Worm (Caenorhabditis elegans) whole organism, early embryonic: ENCODE data around the gene prx-12.
A peak's percentile ranks its signal among the peaks of the same experiment; 100 is the strongest.

Experiments used
- B0310.2 ChIP-seq: sonication (generic microtip); optimal IDR thresholded peaks from 2 replicates; lab custom pipeline; 2016; ENCODE audit warnings: mild to moderate bottlenecking, missing genetic modification characterization, missing compliant biosample characterization
- F13C5.2 ChIP-seq: sonication (generic microtip); optimal IDR thresholded peaks from 2 replicates; lab custom pipeline; 2017; ENCODE audit warnings: mild to moderate bottlenecking, missing genetic modification characterization, inconsistent platforms, missing compliant biosample characterization
- aly-1 ChIP-seq: sonication (generic microtip); optimal IDR thresholded peaks from 2 replicates; lab custom pipeline; 2016; ENCODE audit warnings: missing genetic modification characterization, missing compliant biosample characterization
- ama-1 ChIP-seq: fragments of 150-350 bp; optimal IDR thresholded peaks from 2 replicates; lab custom pipeline; 2014
- ceh-13 ChIP-seq: fragments of 200-800 bp; sonication (Bioruptor generic); optimal IDR thresholded peaks from 2 replicates; lab custom pipeline; 2018; ENCODE audit warnings: mild to moderate bottlenecking, missing genetic modification characterization, missing compliant biosample characterization
- ceh-36 ChIP-seq: sonication (generic microtip); optimal IDR thresholded peaks from 2 replicates; lab custom pipeline; 2016; ENCODE audit warnings: missing genetic modification characterization, inconsistent platforms, missing compliant biosample characterization
- ets-7 ChIP-seq: sonication (generic microtip); optimal IDR thresholded peaks from 2 replicates; lab custom pipeline; 2016; ENCODE audit warnings: missing genotype, missing genetic modification characterization, missing compliant biosample characterization
- flt-1 ChIP-seq: fragments of 200-800 bp; sonication (Bioruptor generic); IDR thresholded peaks from 2 replicates; pipeline ENCODE4 v1.3.6; 2022; ENCODE audit warnings: missing genetic modification characterization, missing compliant biosample characterization
- hmbx-1 ChIP-seq: sonication (generic microtip); optimal IDR thresholded peaks from 2 replicates; lab custom pipeline; 2016; ENCODE audit warnings: mild to moderate bottlenecking, missing genetic modification characterization, missing compliant biosample characterization
- hmg-4 ChIP-seq: fragments of 200-800 bp; sonication (Bioruptor generic); optimal IDR thresholded peaks from 2 replicates; lab custom pipeline; 2018; ENCODE audit warnings: mild to moderate bottlenecking, missing genetic modification characterization, missing compliant biosample characterization
- hnd-1 ChIP-seq: sonication (generic microtip); optimal IDR thresholded peaks from 2 replicates; lab custom pipeline; 2016; ENCODE audit warnings: missing genetic modification characterization, missing compliant biosample characterization
- pes-1 ChIP-seq: fragments of 200-800 bp; sonication (Bioruptor generic); IDR thresholded peaks from 2 replicates; pipeline ENCODE4 v1.3.6; 2022; ENCODE audit warnings: missing genetic modification reagents, missing genetic modification characterization, missing compliant biosample characterization
- scrt-1 ChIP-seq: fragments of 200-800 bp; sonication (Bioruptor generic); IDR thresholded peaks from 2 replicates; pipeline ENCODE4 v1.3.6; 2022; ENCODE audit warnings: missing genetic modification characterization, missing compliant biosample characterization
- sea-1 ChIP-seq: fragments of 200-800 bp; sonication (Bioruptor generic); conservative IDR thresholded peaks from 2 replicates; pipeline ENCODE4 v1.3.6; 2022; ENCODE audit warnings: missing genetic modification characterization, missing compliant biosample characterization
- tbx-11 ChIP-seq: fragments of 200-800 bp; sonication (Bioruptor generic); IDR thresholded peaks from 2 replicates; pipeline ENCODE4 v1.3.6; 2022; ENCODE audit warnings: missing genetic modification characterization, missing compliant biosample characterization
- tbx-37 ChIP-seq: fragments of 200-800 bp; sonication (Bioruptor generic); conservative IDR thresholded peaks from 2 replicates; pipeline ENCODE4 v1.3.6; 2022; ENCODE audit warnings: missing genetic modification reagents, missing genetic modification characterization, missing compliant biosample characterization
- tra-4 ChIP-seq: sonication (generic microtip); optimal IDR thresholded peaks from 2 replicates; lab custom pipeline; 2017; ENCODE audit warnings: missing genetic modification characterization, missing compliant biosample characterization

prx-12 gene

DNA sequence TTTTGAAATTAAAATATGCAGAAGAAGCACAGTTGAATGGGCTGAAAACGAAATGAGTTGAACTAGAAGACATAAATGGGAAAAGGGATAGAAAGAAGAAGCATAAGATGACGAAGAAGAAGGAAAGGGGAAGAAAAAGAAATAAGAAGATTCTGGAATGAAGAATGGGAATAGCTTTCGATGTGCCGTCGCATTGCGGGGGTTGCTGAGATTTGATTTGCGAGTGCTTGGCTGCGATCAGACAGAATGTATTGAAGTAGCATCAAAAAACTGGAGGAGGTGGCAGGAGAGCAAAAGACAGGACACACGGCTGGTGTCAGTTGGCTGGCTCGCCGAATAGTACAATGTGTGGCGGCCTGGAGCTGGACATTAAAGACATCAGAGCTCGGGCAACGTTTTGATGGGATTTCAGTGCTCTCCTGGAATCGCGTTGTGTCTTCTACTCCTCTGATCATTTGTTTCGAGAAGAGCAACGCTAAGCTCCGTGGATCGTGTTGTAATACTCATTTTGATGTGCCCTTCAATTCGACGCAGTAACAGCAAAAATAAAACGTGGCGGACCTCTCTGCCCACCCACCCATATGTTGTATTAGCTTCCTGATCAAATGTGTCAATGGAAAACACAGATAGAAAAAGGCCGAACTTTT, 13.8 kb upstream of the prx-12 start:
- TF ChIP-seq hmg-4 (GFP tag; lab: Kevin White, UChicago) (peak; percentile 43), tra-4 (tag; lab: Kevin White, UChicago) (no peak)

DNA sequence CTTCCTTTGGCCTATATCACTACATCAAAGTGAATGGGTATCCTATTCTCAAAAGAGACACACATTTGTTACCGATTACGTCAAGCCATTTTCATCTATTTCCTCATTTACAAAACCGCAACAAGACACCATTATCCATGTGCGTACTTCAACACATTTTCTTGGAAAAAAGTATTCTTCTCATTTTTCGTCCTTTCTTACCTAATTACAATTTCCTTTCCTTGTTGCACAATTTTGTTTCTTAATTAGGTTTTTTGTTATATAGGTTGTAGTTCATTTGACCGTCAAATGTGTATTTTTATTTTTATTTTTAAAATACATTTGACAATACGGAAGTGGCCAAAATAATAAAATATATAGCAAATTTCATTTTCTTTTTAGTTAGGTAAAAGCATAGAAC, 9.7 kb upstream of the prx-12 start:
- no peak for TF ChIP-seq tra-4 (tag; lab: Kevin White, UChicago)
- TF ChIP-seq tbx-37 (GFP tag; lab: Robert Waterston, UW) = no peak
- TF ChIP-seq flt-1 (GFP tag; lab: Robert Waterston, UW) = no peak
- no peak for TF ChIP-seq hnd-1 (tag; lab: Kevin White, UChicago)
- no peak for TF ChIP-seq ceh-36 (tag; lab: Kevin White, UChicago)
- TF ChIP-seq F13C5.2 (tag; lab: Kevin White, UChicago) = no peak
- TF ChIP-seq scrt-1 (GFP tag; lab: Robert Waterston, UW) = no peak
- TF ChIP-seq hmg-4 (GFP tag; lab: Kevin White, UChicago) = no peak
- TF ChIP-seq B0310.2 (tag; lab: Kevin White, UChicago) = no peak
- no peak for TF ChIP-seq hmbx-1
- TF ChIP-seq aly-1 (tag; lab: Kevin White, UChicago) = no peak
- TF ChIP-seq sea-1 (GFP tag; lab: Robert Waterston, UW) = no peak
- TF ChIP-seq tbx-11 (GFP tag; lab: Robert Waterston, UW) = no peak
- TF ChIP-seq ama-1 (lab: Kevin White, UChicago) = no peak

DNA sequence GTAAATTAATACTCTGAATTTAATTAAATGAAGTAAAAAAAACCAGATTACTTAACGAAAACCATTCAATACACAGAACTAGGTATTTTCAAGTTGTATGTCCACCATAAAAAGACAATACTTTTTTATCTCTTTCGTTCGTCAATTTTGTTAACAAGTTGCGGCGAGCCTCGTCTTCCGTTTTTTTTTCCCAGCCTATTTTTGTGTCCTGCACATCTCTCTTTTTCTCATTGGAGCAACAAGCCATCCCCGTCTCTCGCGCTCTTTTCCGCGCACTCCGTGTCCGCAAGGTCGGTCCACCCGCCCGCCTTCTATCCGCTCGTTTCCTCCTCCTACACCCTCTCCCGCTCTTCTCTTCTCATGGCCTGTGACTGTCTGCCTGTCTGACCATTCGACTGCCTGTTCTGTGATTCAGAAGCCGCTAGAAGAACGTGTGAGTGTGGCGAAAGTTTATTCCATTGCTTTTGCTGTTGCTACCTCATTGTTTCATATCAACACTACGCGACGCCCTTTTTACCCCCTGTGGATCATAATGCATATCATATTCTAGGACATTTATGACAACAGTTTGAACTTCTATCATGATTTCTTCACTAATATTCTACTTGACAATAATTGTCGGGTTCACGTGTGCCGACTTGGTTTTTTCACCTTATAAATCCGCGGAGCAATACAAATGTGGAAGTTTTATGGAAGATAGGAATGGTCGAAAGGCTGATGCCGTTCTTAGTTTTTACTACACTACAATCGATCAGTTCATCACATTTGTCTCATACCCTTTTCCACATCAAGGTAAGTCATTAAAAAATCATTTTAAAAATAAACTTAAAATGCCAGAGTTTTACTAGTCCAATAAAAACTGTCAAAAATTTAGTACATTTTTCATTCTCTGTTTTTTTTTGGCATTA, 8.3 kb upstream of the prx-12 start, which contains the start of the genes F08B12.11 and prmn-1:
Gene F08B12.11 (plus strand): TSS at position 521 of the 908 bp plus-strand sequence.
Gene prmn-1 (plus strand): TSS at position 551 of the 908 bp plus-strand sequence.
- TF ChIP-seq scrt-1 (GFP tag; lab: Robert Waterston, UW) (no peak), ceh-13 (GFP tag; lab: Kevin White, UChicago) (no peak), pes-1 (no peak), tbx-11 (GFP tag; lab: Robert Waterston, UW) (no peak), B0310.2 (tag; lab: Kevin White, UChicago) (no peak), ceh-36 (tag; lab: Kevin White, UChicago) (no peak), flt-1 (GFP tag; lab: Robert Waterston, UW) (no peak), tra-4 (tag; lab: Kevin White, UChicago) (no peak), tbx-37 (GFP tag; lab: Robert Waterston, UW) (peak; percentile 40; the same call in 1 of the 2 replicates)

DNA sequence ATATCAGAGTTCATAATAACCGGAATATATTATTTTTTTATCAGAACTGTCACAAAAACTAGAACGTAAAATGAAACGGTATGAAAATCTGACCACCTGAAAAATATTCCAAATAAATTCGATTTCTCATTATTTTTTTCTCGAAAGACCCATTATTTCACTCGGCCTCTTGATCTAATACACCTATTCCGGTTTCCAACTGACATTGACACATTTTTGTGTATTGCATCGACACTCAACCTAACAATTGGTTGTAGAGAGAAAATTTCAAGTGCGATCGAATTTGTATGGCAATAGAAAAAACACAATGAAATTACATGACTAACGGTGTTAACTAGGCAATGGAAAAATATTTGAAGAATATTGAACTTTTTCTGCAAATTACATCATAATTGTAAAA, 7.2 kb upstream of the prx-12 start:
- TF ChIP-seq F13C5.2 (tag; lab: Kevin White, UChicago) = no peak
- no peak for TF ChIP-seq ama-1 (lab: Kevin White, UChicago)
- no peak for TF ChIP-seq B0310.2 (tag; lab: Kevin White, UChicago)
- no peak for TF ChIP-seq hnd-1 (tag; lab: Kevin White, UChicago)
- no peak for TF ChIP-seq tbx-11 (GFP tag; lab: Robert Waterston, UW)
- no peak for TF ChIP-seq ets-7 (tag; lab: Kevin White, UChicago)
- TF ChIP-seq tra-4 (tag; lab: Kevin White, UChicago) = no peak
- no peak for TF ChIP-seq aly-1 (tag; lab: Kevin White, UChicago)
- no peak for TF ChIP-seq ceh-13 (GFP tag; lab: Kevin White, UChicago)

DNA sequence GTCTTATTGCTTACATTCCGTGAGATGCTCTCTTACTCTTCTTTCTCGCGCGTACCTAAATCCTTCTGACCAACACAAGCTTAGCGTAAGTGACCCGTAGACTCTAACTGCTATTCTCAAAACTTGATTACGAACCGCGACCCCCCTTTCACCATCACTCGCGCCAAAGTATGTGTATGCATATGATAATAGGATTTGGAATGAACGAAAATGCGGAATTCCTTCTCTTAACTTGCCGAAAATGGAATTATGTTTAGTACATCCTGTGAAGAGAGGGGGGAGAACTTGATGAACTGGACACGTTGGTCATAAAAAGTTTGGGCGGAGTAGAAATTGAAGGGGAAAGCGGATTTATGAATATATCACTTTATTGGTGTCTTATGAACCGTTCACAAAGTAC, 6.2 kb upstream of the prx-12 start:
- TF ChIP-seq hnd-1 (tag; lab: Kevin White, UChicago) (no peak), ets-7 (tag; lab: Kevin White, UChicago) (no peak), ceh-13 (GFP tag; lab: Kevin White, UChicago) (no peak), tbx-11 (GFP tag; lab: Robert Waterston, UW) (no peak), ceh-36 (tag; lab: Kevin White, UChicago) (no peak), flt-1 (GFP tag; lab: Robert Waterston, UW) (no peak), sea-1 (GFP tag; lab: Robert Waterston, UW) (no peak), aly-1 (tag; lab: Kevin White, UChicago) (no peak), hmbx-1 (no peak), F13C5.2 (tag; lab: Kevin White, UChicago) (no peak), tbx-37 (GFP tag; lab: Robert Waterston, UW) (no peak)

DNA sequence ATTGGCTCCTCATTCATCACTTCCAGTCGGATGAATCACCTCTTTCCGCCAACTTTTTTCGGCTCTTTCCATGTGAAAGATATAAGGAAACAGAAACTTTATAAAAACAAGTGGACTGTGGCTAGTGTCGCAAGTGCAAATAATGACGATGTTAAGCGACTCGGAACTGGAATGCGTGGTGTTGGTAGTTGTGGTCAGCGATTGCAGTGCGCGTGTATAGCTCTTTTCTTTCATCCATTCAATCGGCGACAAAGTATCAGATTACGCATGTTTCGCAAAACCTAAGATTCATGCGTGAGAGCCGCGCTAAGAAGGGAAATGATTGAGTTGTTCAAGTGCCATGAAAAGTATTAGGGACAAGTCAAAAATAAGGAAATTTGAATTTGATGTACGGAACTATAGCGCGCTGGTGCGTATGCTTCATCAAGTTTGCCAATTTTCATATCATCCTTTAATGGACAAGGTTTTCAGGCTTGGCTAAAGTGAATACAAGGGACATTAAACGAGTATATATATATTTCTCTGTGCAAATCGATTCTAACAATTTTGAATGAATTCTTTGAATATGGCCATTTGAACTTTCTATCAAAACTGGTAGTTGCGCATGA, 5.3 kb upstream of the prx-12 start:
- TF ChIP-seq tbx-11 (GFP tag; lab: Robert Waterston, UW) (no peak), ets-7 (tag; lab: Kevin White, UChicago) (no peak), F13C5.2 (tag; lab: Kevin White, UChicago) (no peak), pes-1 (no peak), hmbx-1 (no peak), sea-1 (GFP tag; lab: Robert Waterston, UW) (no peak), tra-4 (tag; lab: Kevin White, UChicago) (no peak)
